Worm (Caenorhabditis elegans) whole organism, L1 larva: ENCODE results near the gene F59G1.4.

ENCODE experiments used
- aly-2 ChIP-seq: fragments of 150-350 bp; optimal IDR thresholded peaks from 2 replicates; lab custom pipeline; 2014; ENCODE audit warnings: missing biosample characterization, missing genetic modification characterization
- blmp-1 ChIP-seq: fragments of 150-350 bp; optimal IDR thresholded peaks from 2 replicates; lab custom pipeline; 2014; ENCODE audit warnings: missing biosample characterization, missing genetic modification characterization
- ces-1 ChIP-seq: fragments of 150-350 bp; optimal IDR thresholded peaks from 2 replicates; lab custom pipeline; 2014; ENCODE audit warnings: missing biosample characterization, missing genetic modification reagents, missing genetic modification characterization
- elt-2 ChIP-seq: sonication (generic microtip); optimal IDR thresholded peaks from 2 replicates; lab custom pipeline; 2016; ENCODE audit warnings: missing genetic modification characterization, mild to moderate bottlenecking, inconsistent platforms, missing compliant biosample characterization, missing genetic modification reagents
- hlh-17 ChIP-seq: fragments of 200-800 bp; sonication (Bioruptor generic); optimal IDR thresholded peaks from 2 replicates; lab custom pipeline; 2018; ENCODE audit warnings: missing genetic modification characterization, mild to moderate bottlenecking, missing compliant biosample characterization, moderate library complexity, borderline replicate concordance
- jun-1 ChIP-seq: fragments of 150-350 bp; optimal IDR thresholded peaks from 2 replicates; lab custom pipeline; 2014; ENCODE audit warnings: missing biosample characterization, missing genetic modification reagents, missing genetic modification characterization
- lin-15B ChIP-seq: fragments of 150-350 bp; sonication (generic microtip); optimal IDR thresholded peaks from 3 replicates; lab custom pipeline; 2014; ENCODE audit warnings: missing biosample characterization, missing genetic modification characterization
- nhr-28 ChIP-seq: fragments of 150-350 bp; optimal IDR thresholded peaks from 2 replicates; lab custom pipeline; 2014; ENCODE audit warnings: missing biosample characterization, missing genetic modification characterization
- nhr-77 ChIP-seq: fragments of 150-350 bp; optimal IDR thresholded peaks from 2 replicates; lab custom pipeline; 2014; ENCODE audit warnings: missing biosample characterization, missing genetic modification characterization
- pqm-1 ChIP-seq: sonication (generic microtip); optimal IDR thresholded peaks from 3 replicates; lab custom pipeline; 2017; ENCODE audit warnings: missing biosample characterization, missing genetic modification characterization
- tlp-1 ChIP-seq: fragments of 150-350 bp; optimal IDR thresholded peaks from 2 replicates; lab custom pipeline; 2014; ENCODE audit warnings: missing biosample characterization, missing genetic modification characterization
- vab-15 ChIP-seq: sonication (generic microtip); optimal IDR thresholded peaks from 2 replicates; lab custom pipeline; 2017; ENCODE audit warnings: missing genotype, mild to moderate bottlenecking, missing genetic modification characterization, missing compliant biosample characterization
- ztf-11 ChIP-seq, 2 experiments: sonication (generic microtip); optimal IDR thresholded peaks; 2 replicates each; lab custom pipeline; 2016 to 2017; ENCODE audit warnings: missing genetic modification characterization in 2 of 2, missing biosample characterization in 1 of 2, missing compliant biosample characterization in 1 of 2
- ztf-4 ChIP-seq: fragments of 150-350 bp; optimal IDR thresholded peaks from 2 replicates; lab custom pipeline; 2014; ENCODE audit warnings: missing biosample characterization, missing genetic modification characterization

- TF ChIP-seq hlh-17 (GFP tag; lab: Kevin White, UChicago) (no peak), ces-1 (GFP tag; lab: Kevin White, UChicago) (no peak), blmp-1 (tag; lab: Kevin White, UChicago) (peak; percentile 54), ztf-11 (tag; optimal IDR thresholded peaks at IDR 0.05; lab: Kevin White, UChicago) (no peak), nhr-77 (tag; lab: Kevin White, UChicago) (peak; percentile 47), pqm-1 (tag; lab: Kevin White, UChicago) (no peak), elt-2 (no peak), vab-15 (no peak), aly-2 (tag; lab: Kevin White, UChicago) (no peak), ztf-4 (no peak), nhr-28 (tag; lab: Kevin White, UChicago) (no peak), tlp-1 (no peak), jun-1 (tag; lab: Kevin White, UChicago) (peak; percentile 19), lin-15B (no peak)
These were observed 35.1 kb downstream of the F59G1.4 start for ce11 chrII:5931109-5931508.
